Worm (Caenorhabditis elegans) whole organism, late embryonic: ENCODE data around the gene anat-1.

Source experiments
- rnt-1 ChIP-seq: sonication (generic microtip); optimal IDR thresholded peaks from 2 replicates; lab custom pipeline; 2016; ENCODE audit warnings: missing genetic modification characterization, missing compliant biosample characterization
- unc-86 ChIP-seq: sonication (generic microtip); optimal IDR thresholded peaks from 2 replicates; lab custom pipeline; 2016; ENCODE audit warnings: missing genetic modification characterization, missing compliant biosample characterization

ce11 chrIV:6817554-6817953 is 46.9 kb downstream of the anat-1 start, which contains the start of gene C17H12.5:
- TF ChIP-seq unc-86 (tag; lab: Kevin White, UChicago): no peak
- no peak for TF ChIP-seq rnt-1 (tag; lab: Kevin White, UChicago)
